Worm (Caenorhabditis elegans): ENCODE results near the gene F53F4.17.

- TF ChIP-seq W03F9.2 (tag; optimal IDR thresholded peaks at IDR 0.05) (no peak), him-1 (tag; optimal IDR thresholded peaks at IDR 0.05) (no peak)
These were observed 3.5 kb upstream of the F53F4.17 start, which contains the start of gene F53F4.1 for ce11 chrV:13584484-13584883.
